Worm (Caenorhabditis elegans) whole organism, mixed stage, embryonic: ENCODE measurements around the gene catp-2.

Experiments used
- bed-3 ChIP-seq: fragments of 200-800 bp; sonication (Bioruptor generic); optimal IDR thresholded peaks from 3 replicates; lab custom pipeline; 2018; ENCODE audit warnings: mild to moderate bottlenecking, missing genetic modification characterization, moderate library complexity, missing compliant biosample characterization
- blmp-1 ChIP-seq: fragments of 150-350 bp; optimal IDR thresholded peaks from 2 replicates; lab custom pipeline; 2014; ENCODE audit warnings: missing biosample characterization, missing genetic modification characterization
- ceh-39 ChIP-seq: fragments of 150-350 bp; optimal IDR thresholded peaks from 2 replicates; lab custom pipeline; 2014; ENCODE audit warnings: missing biosample characterization, missing genetic modification characterization
- ceh-83 ChIP-seq: fragments of 200-800 bp; sonication (Bioruptor generic); optimal IDR thresholded peaks from 2 replicates; lab custom pipeline; 2018; ENCODE audit warnings: mild to moderate bottlenecking, missing genetic modification characterization, missing compliant biosample characterization
- ces-1 ChIP-seq: fragments of 150-350 bp; optimal IDR thresholded peaks from 2 replicates; lab custom pipeline; 2014; ENCODE audit warnings: missing biosample characterization, missing genetic modification reagents, missing genetic modification characterization
- cnd-1 ChIP-seq: fragments of 200-800 bp; sonication (Bioruptor generic); optimal IDR thresholded peaks from 2 replicates; lab custom pipeline; 2018; ENCODE audit warnings: mild to moderate bottlenecking, missing genetic modification characterization, missing compliant biosample characterization
- drap-1 ChIP-seq: fragments of 200-800 bp; sonication (Bioruptor generic); optimal IDR thresholded peaks from 3 replicates; lab custom pipeline; 2018; ENCODE audit warnings: mild to moderate bottlenecking, missing genetic modification characterization, missing compliant biosample characterization
- elt-1 ChIP-seq: sonication (generic microtip); optimal IDR thresholded peaks from 2 replicates; lab custom pipeline; 2017; ENCODE audit warnings: missing genetic modification characterization, mild to moderate bottlenecking, missing compliant biosample characterization, antibody characterized with exemption, moderate library complexity, borderline replicate concordance; ENCODE audit not compliant: insufficient read depth
- elt-3 ChIP-seq: fragments of 150-350 bp; optimal IDR thresholded peaks from 2 replicates; lab custom pipeline; 2014; ENCODE audit warnings: missing biosample characterization, missing genetic modification characterization
- flh-1 ChIP-seq: fragments of 200-800 bp; sonication (Bioruptor generic); optimal IDR thresholded peaks from 2 replicates; lab custom pipeline; 2018; ENCODE audit warnings: mild to moderate bottlenecking, missing genetic modification characterization, moderate library complexity, missing compliant biosample characterization
- ham-2 ChIP-seq: fragments of 200-800 bp; sonication (Bioruptor generic); optimal IDR thresholded peaks from 2 replicates; lab custom pipeline; 2018; ENCODE audit warnings: mild to moderate bottlenecking, missing genetic modification characterization, missing compliant biosample characterization
- hlh-1 ChIP-seq: fragments of 150-350 bp; optimal IDR thresholded peaks from 2 replicates; lab custom pipeline; 2014; ENCODE audit warnings: missing biosample characterization, missing genetic modification reagents, missing genetic modification characterization
- lin-13 ChIP-seq: fragments of 150-350 bp; optimal IDR thresholded peaks from 2 replicates; lab custom pipeline; 2014; ENCODE audit warnings: missing biosample characterization, missing genetic modification characterization
- lin-32 ChIP-seq: fragments of 200-800 bp; sonication (Bioruptor generic); optimal IDR thresholded peaks from 2 replicates; lab custom pipeline; 2018; ENCODE audit warnings: mild to moderate bottlenecking, missing genetic modification characterization, missing compliant biosample characterization
- lsy-2 ChIP-seq: fragments of 150-350 bp; optimal IDR thresholded peaks from 2 replicates; lab custom pipeline; 2014; ENCODE audit warnings: missing biosample characterization, missing genetic modification characterization
- mab-5 ChIP-seq: fragments of 150-350 bp; optimal IDR thresholded peaks from 2 replicates; lab custom pipeline; 2014; ENCODE audit warnings: missing biosample characterization, missing genetic modification characterization
- mep-1 ChIP-seq: fragments of 150-350 bp; optimal IDR thresholded peaks from 2 replicates; lab custom pipeline; 2017; ENCODE audit warnings: missing biosample characterization, missing genetic modification reagents, missing genetic modification characterization, inconsistent platforms
- mls-2 ChIP-seq: sonication (generic microtip); optimal IDR thresholded peaks from 2 replicates; lab custom pipeline; 2016; ENCODE audit warnings: mild to moderate bottlenecking, missing genetic modification characterization, moderate library complexity, missing compliant biosample characterization
- nhr-12 ChIP-seq: fragments of 150-350 bp; optimal IDR thresholded peaks from 2 replicates; lab custom pipeline; 2014; ENCODE audit warnings: missing biosample characterization, missing genetic modification characterization
- nhr-2 ChIP-seq: fragments of 150-350 bp; optimal IDR thresholded peaks from 2 replicates; lab custom pipeline; 2014; ENCODE audit warnings: missing biosample characterization, missing genetic modification characterization
- nhr-28 ChIP-seq: fragments of 150-350 bp; optimal IDR thresholded peaks from 2 replicates; lab custom pipeline; 2014; ENCODE audit warnings: missing biosample characterization, missing genetic modification characterization
- nhr-76 ChIP-seq: sonication (generic microtip); optimal IDR thresholded peaks from 2 replicates; lab custom pipeline; 2017; ENCODE audit warnings: missing biosample characterization, missing genetic modification characterization
- pha-4 ChIP-seq: fragments of 150-350 bp; optimal IDR thresholded peaks from 2 replicates; lab custom pipeline; 2018; ENCODE audit warnings: missing biosample characterization, missing genetic modification reagents, missing genetic modification characterization
- sem-2 ChIP-seq: fragments of 200-800 bp; sonication (Bioruptor generic); optimal IDR thresholded peaks from 2 replicates; lab custom pipeline; 2018; ENCODE audit warnings: mild to moderate bottlenecking, missing genetic modification characterization, missing compliant biosample characterization
- sptf-1 ChIP-seq: sonication (generic microtip); optimal IDR thresholded peaks from 2 replicates; lab custom pipeline; 2017; ENCODE audit warnings: mild to moderate bottlenecking, missing genetic modification characterization, moderate library complexity, missing compliant biosample characterization
- tbx-8 ChIP-seq: fragments of 200-800 bp; sonication (Bioruptor generic); optimal IDR thresholded peaks from 2 replicates; lab custom pipeline; 2018; ENCODE audit warnings: mild to moderate bottlenecking, missing genetic modification characterization, moderate library complexity, missing compliant biosample characterization
- unc-120 ChIP-seq: sonication (generic microtip); optimal IDR thresholded peaks from 2 replicates; lab custom pipeline; 2017; ENCODE audit warnings: missing genetic modification characterization, missing compliant biosample characterization; ENCODE audit not compliant: poor library complexity, severe bottlenecking
- unc-39 ChIP-seq: fragments of 150-350 bp; optimal IDR thresholded peaks from 2 replicates; lab custom pipeline; 2014; ENCODE audit warnings: missing biosample characterization, missing genetic modification characterization
- unc-62 ChIP-seq: fragments of 150-350 bp; optimal IDR thresholded peaks from 2 replicates; lab custom pipeline; 2014; ENCODE audit warnings: missing biosample characterization, missing genetic modification reagents, missing genetic modification characterization
- ztf-11 ChIP-seq: fragments of 150-350 bp; optimal IDR thresholded peaks from 2 replicates; lab custom pipeline; 2014; ENCODE audit warnings: missing biosample characterization, missing genetic modification characterization

catp-2 gene

ce11 chrV:4934406-4934805, at the start of gene catp-2:
Gene catp-2, plus strand, starts transcription at chrV:4934706.
- TF ChIP-seq ceh-83 (GFP tag; lab: Kevin White, UChicago) (no peak), ztf-11 (tag; lab: Kevin White, UChicago) (no peak), ham-2 (GFP tag; lab: Kevin White, UChicago) (no peak), sptf-1 (tag; lab: Kevin White, UChicago) (no peak), flh-1 (no peak), drap-1 (GFP tag; lab: Kevin White, UChicago) (no peak), bed-3 (GFP tag; lab: Kevin White, UChicago) (no peak), nhr-28 (no peak), mab-5 (no peak), nhr-12 (tag; lab: Kevin White, UChicago) (no peak), unc-62 (GFP tag; lab: Kevin White, UChicago) (no peak), elt-3 (tag; lab: Kevin White, UChicago) (no peak), sem-2 (GFP tag; lab: Kevin White, UChicago) (no peak), ceh-39 (tag; lab: Kevin White, UChicago) (no peak), unc-120 (tag; lab: Kevin White, UChicago) (no peak), mep-1 (tag; lab: Kevin White, UChicago) (no peak)
- TF ChIP-seq, all 35 proteins: peak for 0

DNA sequence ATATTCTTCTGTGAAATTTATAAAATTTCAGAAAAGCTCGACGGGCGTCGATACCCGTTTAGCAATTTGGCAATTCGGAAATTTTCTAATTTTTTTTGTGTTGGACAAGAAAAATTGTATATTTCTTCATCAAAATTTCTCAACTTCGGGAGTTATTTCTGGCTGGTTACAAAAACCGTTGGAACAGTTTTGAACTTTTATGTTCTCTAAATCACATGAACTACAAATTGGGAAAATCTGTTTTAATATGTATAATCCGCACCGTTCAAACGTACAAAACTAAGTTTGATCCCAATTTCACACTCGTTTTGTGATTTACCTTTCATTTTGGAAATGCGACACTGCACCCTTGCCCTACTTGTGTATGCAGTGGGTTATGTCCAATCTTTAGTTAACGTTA, 49.1 kb upstream of the catp-2 start, which contains the start of gene T19H12.3:
Gene T19H12.3 (plus strand): TSS at position 301 of the 400 bp plus-strand sequence.
- no peak for TF ChIP-seq pha-4
- TF ChIP-seq drap-1 (GFP tag; lab: Kevin White, UChicago): no peak
- TF ChIP-seq nhr-12 (tag; lab: Kevin White, UChicago): no peak
- TF ChIP-seq unc-120 (tag; lab: Kevin White, UChicago): no peak
- TF ChIP-seq sem-2 (GFP tag; lab: Kevin White, UChicago): no peak
- no peak for TF ChIP-seq lsy-2 (tag; lab: Kevin White, UChicago)
- TF ChIP-seq, all 35 proteins: peak for 0

ce11 chrV:4889477-4889876, 45.0 kb upstream of the catp-2 start, which contains the start of gene ugt-12:
Gene ugt-12, minus strand, starts transcription at chrV:4889629.
- TF ChIP-seq nhr-2 (tag; lab: Kevin White, UChicago) (no peak), ztf-11 (tag; lab: Kevin White, UChicago) (no peak), ces-1 (GFP tag; lab: Kevin White, UChicago) (no peak), lin-32 (GFP tag; lab: Kevin White, UChicago) (no peak), nhr-28 (no peak), unc-39 (tag; lab: Kevin White, UChicago) (no peak), mls-2 (tag; lab: Kevin White, UChicago) (no peak), drap-1 (GFP tag; lab: Kevin White, UChicago) (no peak), tbx-8 (GFP tag; lab: Kevin White, UChicago) (no peak), elt-1 (tag; lab: Kevin White, UChicago) (no peak), nhr-76 (tag; lab: Kevin White, UChicago) (no peak), mep-1 (tag; lab: Kevin White, UChicago) (no peak), unc-120 (tag; lab: Kevin White, UChicago) (no peak)

DNA sequence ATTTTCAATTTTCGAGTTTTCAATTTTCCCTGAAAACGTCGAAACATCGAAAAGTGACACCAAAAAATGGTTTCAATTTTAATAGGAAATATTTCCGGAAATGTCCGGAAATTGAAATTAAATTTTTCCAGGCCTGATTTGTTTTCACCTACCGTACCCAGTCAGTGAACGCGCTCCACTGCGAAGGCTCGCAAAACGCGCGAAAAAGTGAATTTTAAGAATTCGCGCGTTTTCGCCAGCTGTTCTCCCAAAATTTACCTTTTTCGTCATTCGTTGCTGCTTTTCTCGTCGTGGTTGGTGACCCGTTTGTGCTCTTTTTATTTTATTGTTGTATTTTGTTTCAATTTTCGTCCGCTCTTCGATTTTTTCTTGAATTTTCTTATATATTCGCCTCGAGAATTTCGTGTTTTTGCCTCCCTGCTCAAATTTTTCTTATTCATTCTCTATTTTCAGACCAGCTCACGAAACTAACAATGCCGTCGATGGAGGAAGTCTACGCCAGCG, 44.5 kb upstream of the catp-2 start, which contains the start of gene T19H12.2:
Gene T19H12.2 (plus strand): TSS at position 454 of the 504 bp plus-strand sequence.
- TF ChIP-seq lin-32 (GFP tag; lab: Kevin White, UChicago): no peak
- peak; percentile 50 for TF ChIP-seq lsy-2 (tag; lab: Kevin White, UChicago)

ce11 chrV:4890781-4891180, 43.7 kb upstream of the catp-2 start:
- TF ChIP-seq mep-1 (tag; lab: Kevin White, UChicago): no peak
- TF ChIP-seq nhr-2 (tag; lab: Kevin White, UChicago): no peak
- TF ChIP-seq unc-62 (GFP tag; lab: Kevin White, UChicago): no peak

DNA sequence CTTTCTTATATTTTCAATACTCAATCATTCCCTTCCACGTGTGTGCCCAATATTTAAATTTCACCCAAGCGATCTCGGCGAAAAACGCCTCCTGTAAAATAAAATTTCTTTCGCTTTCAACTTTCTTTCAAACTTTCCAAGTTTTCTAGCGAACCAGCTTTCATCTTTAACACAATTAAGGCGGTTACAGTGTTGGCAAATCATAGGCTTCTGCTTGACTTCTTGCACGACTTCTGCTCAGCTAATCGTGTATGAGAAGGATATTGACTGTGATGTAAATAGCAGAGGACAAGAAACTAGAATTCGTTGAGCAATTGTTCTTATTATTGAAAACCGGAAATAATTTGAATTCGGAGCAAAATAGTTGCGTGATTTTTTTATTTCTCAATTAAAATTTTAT, 43.2 kb upstream of the catp-2 start:
- no peak for TF ChIP-seq cnd-1
- no peak for TF ChIP-seq mls-2 (tag; lab: Kevin White, UChicago)
- no peak for TF ChIP-seq tbx-8 (GFP tag; lab: Kevin White, UChicago)
- no peak for TF ChIP-seq lsy-2 (tag; lab: Kevin White, UChicago)
- no peak for TF ChIP-seq ham-2 (GFP tag; lab: Kevin White, UChicago)
- no peak for TF ChIP-seq sem-2 (GFP tag; lab: Kevin White, UChicago)
- TF ChIP-seq blmp-1 (tag; lab: Kevin White, UChicago): no peak
- TF ChIP-seq hlh-1 (tag; lab: Kevin White, UChicago): no peak
- no peak for TF ChIP-seq elt-1 (tag; lab: Kevin White, UChicago)
- no peak for TF ChIP-seq elt-3 (tag; lab: Kevin White, UChicago)
- TF ChIP-seq ceh-83 (GFP tag; lab: Kevin White, UChicago): no peak
- TF ChIP-seq ztf-11 (tag; lab: Kevin White, UChicago): no peak
- no peak for TF ChIP-seq pha-4
- TF ChIP-seq ceh-39 (tag; lab: Kevin White, UChicago): no peak
- no peak for TF ChIP-seq unc-39 (tag; lab: Kevin White, UChicago)
- no peak for TF ChIP-seq lin-13
